Worm (Caenorhabditis elegans): ENCODE measurements around the gene F53E10.5.

ce11 chrV:2623765-2624164 is 25.0 kb upstream of the F53E10.5 start:
- TF ChIP-seq nhr-237 (tag; optimal IDR thresholded peaks at IDR 0.05) = no peak
- no peak for TF ChIP-seq attf-4 (tag; optimal IDR thresholded peaks at IDR 0.05)
- no peak for TF ChIP-seq mdl-1 (tag; optimal IDR thresholded peaks at IDR 0.05)
- TF ChIP-seq unc-62 (GFP tag; optimal IDR thresholded peaks at IDR 0.05 in 1 of 2) = peak in 1 of 2 experiments; percentile 58
- no peak for TF ChIP-seq unc-62 (tag; optimal IDR thresholded peaks at IDR 0.05)
- TF ChIP-seq ztf-11 (tag; optimal IDR thresholded peaks at IDR 0.05) = no peak
- no peak for TF ChIP-seq lsy-2 (tag; optimal IDR thresholded peaks at IDR 0.05)
- TF ChIP-seq aha-1 (tag) = peak; percentile 67
- no peak for TF ChIP-seq egl-27 (tag; optimal IDR thresholded peaks at IDR 0.05)
- no peak for TF ChIP-seq skn-1 (tag; optimal IDR thresholded peaks at IDR 0.05)
- no peak for TF ChIP-seq ces-1 (GFP tag; optimal IDR thresholded peaks at IDR 0.05)

Data from whole organism, L4 larva.